Worm (Caenorhabditis elegans) whole organism, early embryonic: Measurements from ENCODE around the gene coa-3.

Experiments
- B0310.2 ChIP-seq: sonication (generic microtip); optimal IDR thresholded peaks from 2 replicates; lab custom pipeline; 2016; ENCODE audit warnings: mild to moderate bottlenecking, missing genetic modification characterization, missing compliant biosample characterization
- ama-1 ChIP-seq: fragments of 150-350 bp; optimal IDR thresholded peaks from 2 replicates; lab custom pipeline; 2014
- pes-1 ChIP-seq: fragments of 200-800 bp; sonication (Bioruptor generic); IDR thresholded peaks from 2 replicates; pipeline ENCODE4 v1.3.6; 2022; ENCODE audit warnings: missing genetic modification reagents, missing genetic modification characterization, missing compliant biosample characterization
- sea-1 ChIP-seq: fragments of 200-800 bp; sonication (Bioruptor generic); conservative IDR thresholded peaks from 2 replicates; pipeline ENCODE4 v1.3.6; 2022; ENCODE audit warnings: missing genetic modification characterization, missing compliant biosample characterization
- tbx-11 ChIP-seq: fragments of 200-800 bp; sonication (Bioruptor generic); IDR thresholded peaks from 2 replicates; pipeline ENCODE4 v1.3.6; 2022; ENCODE audit warnings: missing genetic modification characterization, missing compliant biosample characterization
- tra-4 ChIP-seq: sonication (generic microtip); optimal IDR thresholded peaks from 2 replicates; lab custom pipeline; 2017; ENCODE audit warnings: missing genetic modification characterization, missing compliant biosample characterization

DNA sequence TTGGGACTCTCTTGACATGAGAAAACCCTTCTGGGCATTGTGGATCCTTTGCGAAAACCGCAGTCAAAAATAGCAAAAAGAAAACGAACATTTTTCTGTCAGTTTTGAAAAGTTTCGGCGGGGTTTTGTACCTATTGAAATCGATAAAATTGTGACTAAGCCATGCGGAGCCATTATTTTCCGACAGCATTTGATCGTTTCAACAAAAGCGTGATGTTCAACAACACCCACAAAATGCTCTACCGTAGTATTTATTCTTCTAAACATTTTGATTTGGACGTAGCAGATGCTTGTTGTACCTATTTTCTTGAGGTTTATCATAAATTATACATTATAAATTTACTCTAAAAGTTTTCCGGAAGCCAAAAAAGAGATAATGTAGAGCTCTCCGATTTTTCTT, 14.0 kb upstream of the coa-3 start, which contains the start of gene clec-136:
- TF ChIP-seq tra-4 (tag; lab: Kevin White, UChicago) (no peak), tbx-11 (no peak), ama-1 (lab: Kevin White, UChicago) (no peak), sea-1 (no peak), B0310.2 (tag; lab: Kevin White, UChicago) (no peak), pes-1 (no peak)
